Worm (Caenorhabditis elegans) whole organism, late embryonic: Measurements from ENCODE around the gene daf-11.

Source experiments
- K02D7.2 ChIP-seq: sonication (generic microtip); optimal IDR thresholded peaks from 2 replicates; lab custom pipeline; 2017; ENCODE audit warnings: mild to moderate bottlenecking, missing genetic modification characterization, missing compliant biosample characterization
- Y22D7AL.16 ChIP-seq: sonication (generic microtip); optimal IDR thresholded peaks from 2 replicates; lab custom pipeline; 2016; ENCODE audit warnings: missing genetic modification characterization, missing compliant biosample characterization
- ahr-1 ChIP-seq: sonication (generic microtip); optimal IDR thresholded peaks from 2 replicates; lab custom pipeline; 2016; ENCODE audit warnings: missing genetic modification characterization, missing compliant biosample characterization
- ceh-18 ChIP-seq: sonication (generic microtip); optimal IDR thresholded peaks from 2 replicates; lab custom pipeline; 2016; ENCODE audit warnings: missing genetic modification characterization, missing compliant biosample characterization
- ceh-24 ChIP-seq: sonication (generic microtip); optimal IDR thresholded peaks from 2 replicates; lab custom pipeline; 2016; ENCODE audit warnings: mild to moderate bottlenecking, missing genetic modification characterization, missing compliant biosample characterization
- ceh-34 ChIP-seq: sonication (generic microtip); optimal IDR thresholded peaks from 2 replicates; lab custom pipeline; 2016; ENCODE audit warnings: mild to moderate bottlenecking, missing genetic modification characterization, missing compliant biosample characterization
- ceh-45 ChIP-seq: fragments of 200-800 bp; sonication (Bioruptor generic); IDR thresholded peaks from 2 replicates; pipeline ENCODE4 v1.3.6; 2022; ENCODE audit warnings: missing genetic modification reagents, missing genetic modification characterization, missing compliant biosample characterization
- ceh-48 ChIP-seq: sonication (generic microtip); optimal IDR thresholded peaks from 2 replicates; lab custom pipeline; 2016; ENCODE audit warnings: missing genetic modification characterization, inconsistent platforms, missing compliant biosample characterization
- ceh-6 ChIP-seq: fragments of 200-800 bp; sonication (Bioruptor generic); optimal IDR thresholded peaks from 2 replicates; lab custom pipeline; 2018; ENCODE audit warnings: mild to moderate bottlenecking, missing genetic modification characterization, missing compliant biosample characterization
- che-1 ChIP-seq: sonication (generic microtip); optimal IDR thresholded peaks from 2 replicates; lab custom pipeline; 2016; ENCODE audit warnings: mild to moderate bottlenecking, missing genetic modification characterization, missing compliant biosample characterization
- dve-1 ChIP-seq: sonication (generic microtip); optimal IDR thresholded peaks from 2 replicates; lab custom pipeline; 2017; ENCODE audit warnings: antibody characterized with exemption, mild to moderate bottlenecking, missing genetic modification characterization, missing compliant biosample characterization
- elt-2 ChIP-seq: sonication (generic microtip); optimal IDR thresholded peaks from 2 replicates; lab custom pipeline; 2016; ENCODE audit warnings: missing genetic modification reagents, missing genetic modification characterization, missing compliant biosample characterization
- elt-4 ChIP-seq: sonication (generic microtip); optimal IDR thresholded peaks from 2 replicates; lab custom pipeline; 2016; ENCODE audit warnings: missing genetic modification characterization, missing compliant biosample characterization
- eyg-1 ChIP-seq: sonication (generic microtip); optimal IDR thresholded peaks from 2 replicates; lab custom pipeline; 2016; ENCODE audit warnings: missing genotype, missing genetic modification characterization, missing compliant biosample characterization
- fax-1 ChIP-seq: sonication (generic microtip); optimal IDR thresholded peaks from 2 replicates; lab custom pipeline; 2016; ENCODE audit warnings: missing genotype, missing genetic modification characterization, missing compliant biosample characterization
- hlh-13 ChIP-seq: fragments of 200-800 bp; sonication (Bioruptor generic); optimal IDR thresholded peaks from 2 replicates; lab custom pipeline; 2018; ENCODE audit warnings: mild to moderate bottlenecking, missing genetic modification characterization, missing compliant biosample characterization
- hlh-15 ChIP-seq: sonication (generic microtip); optimal IDR thresholded peaks from 2 replicates; lab custom pipeline; 2016; ENCODE audit warnings: missing genetic modification characterization, missing compliant biosample characterization
- hlh-30 ChIP-seq: sonication (generic microtip); optimal IDR thresholded peaks from 2 replicates; lab custom pipeline; 2017; ENCODE audit warnings: antibody characterized with exemption, missing genetic modification characterization, missing compliant biosample characterization; ENCODE audit not compliant: insufficient read depth
- hlh-6 ChIP-seq: sonication (generic microtip); optimal IDR thresholded peaks from 2 replicates; lab custom pipeline; 2016; ENCODE audit warnings: missing genotype, missing genetic modification characterization, missing compliant biosample characterization
- hlh-8 ChIP-seq: sonication (generic microtip); optimal IDR thresholded peaks from 2 replicates; lab custom pipeline; 2016; ENCODE audit warnings: missing genotype, missing genetic modification characterization, missing compliant biosample characterization
- madf-2 ChIP-seq: sonication (generic microtip); optimal IDR thresholded peaks from 2 replicates; lab custom pipeline; 2017; ENCODE audit warnings: missing genetic modification characterization, missing compliant biosample characterization
- mec-3 ChIP-seq: sonication (generic microtip); optimal IDR thresholded peaks from 2 replicates; lab custom pipeline; 2016; ENCODE audit warnings: borderline replicate concordance, missing genetic modification characterization, missing compliant biosample characterization
- nfya-1 ChIP-seq: sonication (generic microtip); optimal IDR thresholded peaks from 2 replicates; lab custom pipeline; 2017; ENCODE audit warnings: missing genetic modification characterization, mild to moderate bottlenecking, missing compliant biosample characterization, antibody characterized with exemption, moderate library complexity
- nhr-11 ChIP-seq: fragments of 150-350 bp; optimal IDR thresholded peaks from 2 replicates; lab custom pipeline; 2014; ENCODE audit warnings: missing biosample characterization, missing genetic modification characterization
- npax-4 ChIP-seq: sonication (generic microtip); optimal IDR thresholded peaks from 2 replicates; lab custom pipeline; 2016; ENCODE audit warnings: missing genetic modification characterization, missing compliant biosample characterization
- odd-2 ChIP-seq: sonication (generic microtip); optimal IDR thresholded peaks from 2 replicates; lab custom pipeline; 2017; ENCODE audit warnings: antibody characterized with exemption, mild to moderate bottlenecking, missing genetic modification characterization, missing compliant biosample characterization
- pag-3 ChIP-seq: sonication (generic microtip); optimal IDR thresholded peaks from 2 replicates; lab custom pipeline; 2016; ENCODE audit warnings: missing compliant biosample characterization, missing genetic modification characterization, borderline replicate concordance
- pax-1 ChIP-seq: fragments of 150-350 bp; optimal IDR thresholded peaks from 2 replicates; lab custom pipeline; 2014; ENCODE audit warnings: missing biosample characterization, missing genetic modification characterization
- pha-2 ChIP-seq: sonication (generic microtip); optimal IDR thresholded peaks from 2 replicates; lab custom pipeline; 2017; ENCODE audit warnings: mild to moderate bottlenecking, missing genetic modification characterization, missing compliant biosample characterization
- ref-2 ChIP-seq: sonication (generic microtip); optimal IDR thresholded peaks from 2 replicates; lab custom pipeline; 2016; ENCODE audit warnings: missing genetic modification characterization, missing compliant biosample characterization
- rnt-1 ChIP-seq: sonication (generic microtip); optimal IDR thresholded peaks from 2 replicates; lab custom pipeline; 2016; ENCODE audit warnings: missing genetic modification characterization, missing compliant biosample characterization
- sdc-2 ChIP-seq: sonication (generic microtip); optimal IDR thresholded peaks from 2 replicates; lab custom pipeline; 2016; ENCODE audit warnings: missing genotype, missing genetic modification characterization, missing compliant biosample characterization
- sox-2 ChIP-seq: fragments of 200-800 bp; sonication (Bioruptor generic); IDR thresholded peaks from 2 replicates; pipeline ENCODE4 v1.3.6; 2022; ENCODE audit warnings: missing genetic modification reagents, missing genetic modification characterization, missing compliant biosample characterization
- syd-9 ChIP-seq: sonication (generic microtip); optimal IDR thresholded peaks from 2 replicates; lab custom pipeline; 2016; ENCODE audit warnings: mild to moderate bottlenecking, missing genetic modification characterization, moderate library complexity, missing compliant biosample characterization
- tbx-7 ChIP-seq: sonication (generic microtip); optimal IDR thresholded peaks from 2 replicates; lab custom pipeline; 2016; ENCODE audit warnings: missing genotype, missing genetic modification characterization, missing compliant biosample characterization
- ttx-3 ChIP-seq: sonication (generic microtip); optimal IDR thresholded peaks from 2 replicates; lab custom pipeline; 2016; ENCODE audit warnings: missing genetic modification reagents, missing genetic modification characterization, missing compliant biosample characterization
- unc-55 ChIP-seq: sonication (generic microtip); optimal IDR thresholded peaks from 2 replicates; lab custom pipeline; 2017; ENCODE audit warnings: missing biosample characterization, missing genetic modification reagents, missing genetic modification characterization
- unc-86 ChIP-seq: sonication (generic microtip); optimal IDR thresholded peaks from 2 replicates; lab custom pipeline; 2016; ENCODE audit warnings: missing genetic modification characterization, missing compliant biosample characterization

Gene daf-11

ce11 chrV:11755848-11756247, 30.0 kb upstream of the daf-11 start:
- no peak for TF ChIP-seq mec-3 (tag; lab: Kevin White, UChicago)
- no peak for TF ChIP-seq ceh-45
- TF ChIP-seq syd-9 (tag; lab: Kevin White, UChicago), result no peak
- no peak for TF ChIP-seq Y22D7AL.16 (tag; lab: Kevin White, UChicago)
- TF ChIP-seq fax-1, result no peak
- TF ChIP-seq ceh-34 (tag; lab: Kevin White, UChicago), result no peak
- no peak for TF ChIP-seq ceh-18
- no peak for TF ChIP-seq rnt-1 (tag; lab: Kevin White, UChicago)

ce11 chrV:11751480-11751879, 25.6 kb upstream of the daf-11 start:
- TF ChIP-seq pax-1 (no peak), unc-86 (tag; lab: Kevin White, UChicago) (no peak), ceh-24 (no peak), hlh-6 (no peak), unc-55 (GFP tag; lab: Kevin White, UChicago) (no peak), pha-2 (tag; lab: Kevin White, UChicago) (no peak), elt-2 (tag; lab: Kevin White, UChicago) (no peak), dve-1 (tag; lab: Kevin White, UChicago) (no peak), ttx-3 (tag; lab: Kevin White, UChicago) (no peak), hlh-13 (GFP tag; lab: Kevin White, UChicago) (no peak), odd-2 (tag; lab: Kevin White, UChicago) (no peak), K02D7.2 (tag; lab: Kevin White, UChicago) (no peak), madf-2 (tag; lab: Kevin White, UChicago) (no peak), hlh-15 (no peak)

DNA sequence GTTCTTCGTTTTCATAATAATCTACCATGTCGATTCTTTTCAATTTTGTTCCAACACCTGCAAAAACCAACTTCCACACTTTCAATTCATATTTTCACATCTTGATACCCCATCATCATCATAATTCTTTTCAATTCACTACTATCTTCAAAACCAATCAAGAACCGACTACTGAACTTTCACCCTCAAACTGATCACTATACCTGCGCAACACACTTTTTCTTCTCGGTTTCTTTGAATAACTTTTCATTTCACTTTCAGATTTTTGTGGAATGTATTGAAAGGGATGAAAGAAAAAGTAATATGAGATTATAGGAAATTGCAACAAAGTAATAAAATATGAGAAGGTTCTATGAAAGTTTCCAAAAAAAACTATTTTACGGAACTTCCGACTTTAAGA, 15.2 kb upstream of the daf-11 start:
- no peak for TF ChIP-seq pha-2 (tag; lab: Kevin White, UChicago)
- no peak for TF ChIP-seq sox-2 (GFP tag; lab: Robert Waterston, UW)
- no peak for TF ChIP-seq hlh-8 (tag; lab: Kevin White, UChicago)
- TF ChIP-seq hlh-15, result no peak
- no peak for TF ChIP-seq ceh-45
- no peak for TF ChIP-seq ref-2 (tag; lab: Kevin White, UChicago)
- TF ChIP-seq ceh-6 (GFP tag; lab: Kevin White, UChicago), result no peak
- TF ChIP-seq pax-1, result no peak
- TF ChIP-seq eyg-1 (tag; lab: Kevin White, UChicago), result no peak
- no peak for TF ChIP-seq npax-4 (tag; lab: Kevin White, UChicago)
- no peak for TF ChIP-seq nhr-11 (tag; lab: Kevin White, UChicago)
- TF ChIP-seq ceh-24, result no peak
- no peak for TF ChIP-seq unc-55 (GFP tag; lab: Kevin White, UChicago)

DNA sequence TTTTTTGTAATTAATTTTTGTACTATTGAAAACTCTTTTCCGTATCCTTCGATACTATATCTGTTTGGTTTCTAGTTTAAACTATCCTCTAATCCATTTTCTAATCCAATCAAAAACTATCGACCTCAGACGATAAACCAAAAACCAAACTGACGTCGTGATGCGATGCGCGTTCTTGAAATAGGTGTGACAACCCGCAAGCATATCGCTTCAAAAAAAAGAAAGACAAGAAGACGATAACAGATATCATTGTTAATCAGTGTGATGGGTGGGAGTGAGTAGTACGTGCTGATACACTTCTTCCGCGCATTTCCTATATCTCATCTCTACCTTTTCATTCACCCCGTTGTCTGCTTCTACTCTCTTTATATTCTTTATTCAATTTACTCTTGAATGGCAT, 13.9 kb upstream of the daf-11 start, which contains the start of gene T04F3.1:
T04F3.1 (plus strand) TSS at position 246 of the 400 bp plus-strand sequence.
- no peak for TF ChIP-seq dve-1 (tag; lab: Kevin White, UChicago)
- no peak for TF ChIP-seq tbx-7 (tag; lab: Kevin White, UChicago)

DNA sequence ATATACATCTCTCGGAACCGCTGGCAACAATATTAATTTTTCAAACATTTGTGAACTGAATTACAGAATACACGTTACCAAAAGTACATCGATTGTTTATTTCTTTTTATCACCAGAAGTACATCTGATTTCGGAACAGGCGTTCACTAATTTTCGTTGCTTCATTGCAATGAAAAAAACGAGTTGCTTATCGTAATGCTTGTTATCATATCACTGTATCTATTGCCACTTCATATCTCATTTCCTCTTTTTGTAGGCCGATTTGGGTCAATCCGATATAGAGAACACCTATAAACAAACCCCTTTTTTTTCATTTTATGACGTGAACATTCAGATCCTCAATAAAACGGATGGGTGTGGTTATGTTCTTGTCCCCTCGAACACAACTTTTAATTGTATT, 11.5 kb upstream of the daf-11 start:
- TF ChIP-seq Y22D7AL.16 (tag; lab: Kevin White, UChicago) (no peak), pax-1 (no peak), ttx-3 (tag; lab: Kevin White, UChicago) (no peak), rnt-1 (tag; lab: Kevin White, UChicago) (no peak), hlh-6 (no peak), sdc-2 (tag; lab: Kevin White, UChicago) (no peak), elt-4 (tag; lab: Kevin White, UChicago) (no peak), hlh-30 (tag; lab: Kevin White, UChicago) (no peak), K02D7.2 (tag; lab: Kevin White, UChicago) (no peak), pag-3 (tag; lab: Kevin White, UChicago) (no peak), ceh-6 (GFP tag; lab: Kevin White, UChicago) (no peak), che-1 (no peak), ref-2 (tag; lab: Kevin White, UChicago) (no peak), nhr-11 (tag; lab: Kevin White, UChicago) (no peak), unc-55 (GFP tag; lab: Kevin White, UChicago) (no peak), ahr-1 (tag; lab: Kevin White, UChicago) (no peak), unc-86 (tag; lab: Kevin White, UChicago) (no peak), elt-2 (tag; lab: Kevin White, UChicago) (no peak), ceh-48 (tag; lab: Kevin White, UChicago) (no peak), nfya-1 (tag; lab: Kevin White, UChicago) (no peak)
